Fruit fly (Drosophila melanogaster) whole organism, embryonic: ENCODE measurements around the gene CG43163.
A peak's percentile ranks its signal among the peaks of the same experiment; 100 is the strongest.

Experiments used
- B-H2 ChIP-seq: fragments of 200-800 bp; sonication (Bioruptor generic); optimal IDR thresholded peaks from 2 replicates; lab custom pipeline; 2018; ENCODE audit warnings: missing biosample characterization, mild to moderate bottlenecking, missing genetic modification characterization
- Bdp1 ChIP-seq: fragments of 200-800 bp; sonication (Bioruptor generic); optimal IDR thresholded peaks from 3 replicates; lab custom pipeline; 2016; ENCODE audit warnings: missing biosample characterization, missing genetic modification characterization
- CG10267 ChIP-seq: fragments of 200-800 bp; sonication (Bioruptor generic); optimal IDR thresholded peaks from 2 replicates; lab custom pipeline; 2018; ENCODE audit warnings: missing biosample characterization, mild to moderate bottlenecking, missing genetic modification characterization, moderate library complexity
- CG10431 ChIP-seq: fragments of 200-800 bp; sonication (Bioruptor generic); optimal IDR thresholded peaks from 3 replicates; lab custom pipeline; 2018; ENCODE audit warnings: missing biosample characterization, mild to moderate bottlenecking, missing genetic modification characterization
- CG12299 ChIP-seq: fragments of 200-800 bp; sonication (Bioruptor generic); optimal IDR thresholded peaks from 2 replicates; lab custom pipeline; 2018; ENCODE audit warnings: missing biosample characterization, mild to moderate bottlenecking, missing genetic modification characterization
- CG12391 ChIP-seq: fragments of 200-800 bp; sonication (Bioruptor generic); optimal IDR thresholded peaks from 3 replicates; lab custom pipeline; 2018; ENCODE audit warnings: missing biosample characterization, mild to moderate bottlenecking, missing genetic modification characterization, moderate library complexity
- CG13894 ChIP-seq: fragments of 200-800 bp; sonication (Bioruptor generic); optimal IDR thresholded peaks from 3 replicates; lab custom pipeline; 2018; ENCODE audit warnings: missing biosample characterization, mild to moderate bottlenecking, missing genetic modification characterization, moderate library complexity
- CG14965 ChIP-seq: fragments of 200-800 bp; sonication (Bioruptor generic); optimal IDR thresholded peaks from 2 replicates; lab custom pipeline; 2016; ENCODE audit warnings: missing biosample characterization, missing genetic modification characterization, borderline replicate concordance
- CG15479 ChIP-seq: fragments of 200-800 bp; sonication (Bioruptor generic); optimal IDR thresholded peaks from 3 replicates; lab custom pipeline; 2019; ENCODE audit warnings: missing biosample characterization, mild to moderate bottlenecking, missing genetic modification characterization, moderate library complexity
- CG1602 ChIP-seq: fragments of 200-800 bp; sonication (Bioruptor generic); optimal IDR thresholded peaks from 3 replicates; lab custom pipeline; 2016; ENCODE audit warnings: missing biosample characterization, missing genetic modification characterization
- CG17568 ChIP-seq: fragments of 200-800 bp; sonication (Bioruptor generic); optimal IDR thresholded peaks from 2 replicates; lab custom pipeline; 2018; ENCODE audit warnings: missing biosample characterization, mild to moderate bottlenecking, missing genetic modification characterization, moderate library complexity
- CG2875 ChIP-seq: fragments of 200-800 bp; sonication (Bioruptor generic); optimal IDR thresholded peaks from 2 replicates; lab custom pipeline; 2017; ENCODE audit warnings: missing biosample characterization, mild to moderate bottlenecking, missing genetic modification characterization, missing genetic modification reagents
- CG2889 ChIP-seq: fragments of 200-800 bp; sonication (Bioruptor generic); IDR thresholded peaks from 3 replicates; pipeline ENCODE4 v1.3.6; 2022; ENCODE audit warnings: missing biosample characterization, missing genetic modification characterization
- CG31365 ChIP-seq: fragments of 200-800 bp; sonication (Bioruptor generic); optimal IDR thresholded peaks from 2 replicates; lab custom pipeline; 2018; ENCODE audit warnings: missing biosample characterization, mild to moderate bottlenecking, missing genetic modification characterization
- CG32532 ChIP-seq: fragments of 200-800 bp; sonication (Bioruptor generic); IDR thresholded peaks from 2 replicates; pipeline ENCODE4 v1.3.6; 2022; ENCODE audit warnings: missing biosample characterization, missing genetic modification characterization
- CG34376 ChIP-seq: fragments of 200-800 bp; sonication (Bioruptor generic); optimal IDR thresholded peaks from 2 replicates; lab custom pipeline; 2018; ENCODE audit warnings: missing biosample characterization, mild to moderate bottlenecking, missing genetic modification characterization
- CG3995 ChIP-seq: fragments of 200-800 bp; sonication (Bioruptor generic); optimal IDR thresholded peaks from 3 replicates; lab custom pipeline; 2016; ENCODE audit warnings: missing biosample characterization, missing genetic modification characterization
- CG6254 ChIP-seq: fragments of 200-800 bp; sonication (Bioruptor generic); optimal IDR thresholded peaks from 3 replicates; lab custom pipeline; 2017; ENCODE audit warnings: mild to moderate bottlenecking, missing biosample characterization, missing genetic modification reagents, missing genetic modification characterization
- CG6683 ChIP-seq: fragments of 200-800 bp; sonication (Bioruptor generic); optimal IDR thresholded peaks from 2 replicates; lab custom pipeline; 2017; ENCODE audit warnings: missing biosample characterization, mild to moderate bottlenecking, missing genetic modification characterization, missing genetic modification reagents
- CG9876 ChIP-seq: fragments of 200-800 bp; sonication (Bioruptor generic); optimal IDR thresholded peaks from 2 replicates; lab custom pipeline; 2016; ENCODE audit warnings: missing biosample characterization, missing genetic modification characterization
- D19A ChIP-seq: fragments of 200-800 bp; optimal IDR thresholded peaks from 3 replicates; lab custom pipeline; 2019; ENCODE audit warnings: missing biosample characterization, mild to moderate bottlenecking, missing genetic modification characterization, moderate library complexity
- Dek ChIP-seq: fragments of 200-800 bp; sonication (Bioruptor generic); optimal IDR thresholded peaks from 3 replicates; lab custom pipeline; 2019; ENCODE audit warnings: missing biosample characterization, mild to moderate bottlenecking, missing genetic modification characterization, moderate library complexity
- Drgx ChIP-seq: fragments of 200-800 bp; sonication (Bioruptor generic); IDR thresholded peaks from 2 replicates; pipeline ENCODE4 v1.3.6; 2022; ENCODE audit warnings: missing biosample characterization, missing genetic modification characterization
- Ets97D ChIP-seq: fragments of 200-800 bp; sonication (Bioruptor generic); optimal IDR thresholded peaks from 3 replicates; lab custom pipeline; 2016; ENCODE audit warnings: missing biosample characterization, missing genetic modification characterization
- Mes4 ChIP-seq: fragments of 200-800 bp; sonication (Bioruptor generic); optimal IDR thresholded peaks from 2 replicates; lab custom pipeline; 2016; ENCODE audit warnings: missing biosample characterization, missing genetic modification characterization
- NC2β ChIP-seq: fragments of 200-800 bp; sonication (Bioruptor generic); optimal IDR thresholded peaks from 2 replicates; lab custom pipeline; 2016; ENCODE audit warnings: missing biosample characterization, missing genetic modification characterization
- Ptx1 ChIP-seq: fragments of 200-800 bp; sonication (Bioruptor generic); IDR thresholded peaks from 2 replicates; pipeline ENCODE4 v1.3.6; 2022; ENCODE audit warnings: missing biosample characterization, missing genetic modification characterization
- Ravus ChIP-seq: fragments of 200-800 bp; sonication (Bioruptor generic); IDR thresholded peaks from 2 replicates; pipeline ENCODE4 v1.3.6; 2022; ENCODE audit warnings: missing biosample characterization, missing genetic modification characterization
- Stat92E ChIP-seq, 3 experiments: fragments of >200 bp in 2 of 3; fragments of 200-800 bp in 1 of 3; sonication (Bioruptor generic) in 1 of 3; optimal IDR thresholded peaks; 2 replicates each; lab custom pipeline; 2017 to 2019; ENCODE audit warnings: missing biosample characterization in 3 of 3, missing genetic modification characterization in 3 of 3, mild to moderate bottlenecking in 1 of 3, moderate library complexity in 1 of 3
- aop ChIP-seq: fragments of 200-800 bp; sonication (Bioruptor generic); IDR thresholded peaks from 2 replicates; pipeline ENCODE4 v1.3.6; 2022; ENCODE audit warnings: missing biosample characterization, missing genetic modification characterization
- bigmax ChIP-seq: fragments of 200-800 bp; sonication (Bioruptor generic); optimal IDR thresholded peaks from 2 replicates; lab custom pipeline; 2018; ENCODE audit warnings: missing biosample characterization, mild to moderate bottlenecking, missing genetic modification characterization
- btn ChIP-seq: fragments of 200-800 bp; sonication (Bioruptor generic); optimal IDR thresholded peaks from 2 replicates; lab custom pipeline; 2016; ENCODE audit warnings: missing biosample characterization, missing genetic modification characterization
- cg ChIP-seq: fragments of 200-800 bp; sonication (Bioruptor generic); optimal IDR thresholded peaks from 3 replicates; lab custom pipeline; 2019; ENCODE audit warnings: missing biosample characterization, mild to moderate bottlenecking, missing genetic modification characterization, moderate library complexity
- dan ChIP-seq: fragments of 200-800 bp; sonication (Bioruptor generic); IDR thresholded peaks from 2 replicates; pipeline ENCODE4 v1.3.6; 2022; ENCODE audit warnings: missing biosample characterization, missing genetic modification characterization
- dimm ChIP-seq: fragments of 200-800 bp; sonication (Bioruptor generic); IDR thresholded peaks from 2 replicates; pipeline ENCODE4 v1.3.6; 2022; ENCODE audit warnings: missing biosample characterization, missing genetic modification characterization
- dmrt99B ChIP-seq: fragments of 200-800 bp; sonication (Bioruptor generic); optimal IDR thresholded peaks from 2 replicates; lab custom pipeline; 2018; ENCODE audit warnings: missing biosample characterization, mild to moderate bottlenecking, missing genetic modification characterization, moderate library complexity
- gcm2 ChIP-seq: fragments of 200-800 bp; sonication (Bioruptor generic); optimal IDR thresholded peaks from 2 replicates; lab custom pipeline; 2016; ENCODE audit warnings: missing biosample characterization, missing genetic modification characterization
- lmd ChIP-seq: fragments of 200-800 bp; sonication (Bioruptor generic); IDR thresholded peaks from 2 replicates; pipeline ENCODE4 v1.3.6; 2022; ENCODE audit warnings: missing biosample characterization, missing genetic modification characterization
- lov ChIP-seq, 2 experiments: fragments of 200-800 bp in 1 of 2; fragments of >200 bp in 1 of 2; sonication (Bioruptor generic) in 1 of 2; IDR thresholded peaks in 1 of 2; optimal IDR thresholded peaks in 1 of 2; 2 replicates in 1 of 2; 3 replicates in 1 of 2; pipeline versions ENCODE4 v1.3.6 to Lab custom; 2017 to 2022; ENCODE audit warnings: missing biosample characterization in 1 of 2, missing genetic modification characterization in 1 of 2
- onecut ChIP-seq: fragments of 200-800 bp; sonication (Bioruptor generic); IDR thresholded peaks from 2 replicates; pipeline ENCODE4 v1.3.6; 2022; ENCODE audit warnings: missing biosample characterization, missing genetic modification characterization
- p53 ChIP-seq: fragments of 200-800 bp; sonication (Bioruptor generic); optimal IDR thresholded peaks from 2 replicates; lab custom pipeline; 2016; ENCODE audit warnings: missing biosample characterization, missing genetic modification characterization
- pros ChIP-seq: fragments of 200-800 bp; sonication (Bioruptor generic); optimal IDR thresholded peaks from 3 replicates; lab custom pipeline; 2019; ENCODE audit warnings: missing biosample characterization, mild to moderate bottlenecking, missing genetic modification characterization, moderate library complexity
- ranshi ChIP-seq: fragments of 200-800 bp; sonication (Bioruptor generic); IDR thresholded peaks from 2 replicates; pipeline ENCODE4 v1.3.6; 2022; ENCODE audit warnings: missing biosample characterization, missing genetic modification characterization
- sima ChIP-seq: fragments of 200-800 bp; sonication (Bioruptor generic); optimal IDR thresholded peaks from 2 replicates; lab custom pipeline; 2016; ENCODE audit warnings: missing biosample characterization, missing genetic modification characterization
- slou ChIP-seq: fragments of 200-800 bp; sonication (Bioruptor generic); optimal IDR thresholded peaks from 3 replicates; lab custom pipeline; 2016; ENCODE audit warnings: missing biosample characterization, missing genetic modification characterization
- sna ChIP-seq: fragments of 200-800 bp; sonication (Bioruptor generic); IDR thresholded peaks from 2 replicates; pipeline ENCODE4 v1.3.6; 2022; ENCODE audit warnings: missing biosample characterization, missing genetic modification characterization; ENCODE audit not compliant: partially characterized antibody
- so ChIP-seq: fragments of 200-800 bp; sonication (Bioruptor generic); IDR thresholded peaks from 3 replicates; pipeline ENCODE4 v1.3.6; 2022; ENCODE audit warnings: missing biosample characterization, missing genetic modification characterization
- sob ChIP-seq: fragments of 200-800 bp; sonication (Bioruptor generic); IDR thresholded peaks from 2 replicates; pipeline ENCODE4 v1.3.6; 2022; ENCODE audit warnings: missing biosample characterization, missing genetic modification characterization
- ssp ChIP-seq: fragments of 200-800 bp; sonication (Bioruptor generic); IDR thresholded peaks from 2 replicates; pipeline ENCODE4 v1.3.6; 2022; ENCODE audit warnings: missing biosample characterization, missing genetic modification characterization
- tll ChIP-seq, 2 experiments: fragments of 200-800 bp in 1 of 2; fragments of >200 bp in 1 of 2; sonication (Bioruptor generic) in 1 of 2; optimal IDR thresholded peaks; 2 replicates each; lab custom pipeline; 2017 to 2019; ENCODE audit warnings: missing biosample characterization in 2 of 2, missing genetic modification characterization in 2 of 2, mild to moderate bottlenecking in 1 of 2, moderate library complexity in 1 of 2
- zfh1 ChIP-seq: fragments of 200-800 bp; sonication (Bioruptor generic); IDR thresholded peaks from 3 replicates; pipeline ENCODE4 v1.3.6; 2022; ENCODE audit warnings: missing biosample characterization, missing genetic modification characterization

The CG43163 gene

dm6 chr3L:8543866-8544265, 36.9 kb upstream of the CG43163 start (continued):
- TF ChIP-seq dan (no peak), tll (GFP tag; optimal IDR thresholded peaks at IDR 0.05; lab: Kevin White, UChicago) (no peak), D19A (tag; lab: Kevin White, UChicago) (peak; percentile 37), lmd (GFP tag; lab: Robert Waterston, UW) (no peak), zfh1 (no peak), pros (GFP tag; lab: Kevin White, UChicago) (peak; percentile 4), Mes4 (peak; percentile 28), NC2β (no peak), CG34376 (GFP tag; lab: Kevin White, UChicago) (no peak), aop (GFP tag; lab: Robert Waterston, UW) (no peak), lov (optimal IDR thresholded peaks at IDR 0.05; lab: Kevin White, UChicago) (no peak), lov (GFP tag; IDR thresholded peaks at IDR 0.05; lab: Robert Waterston, UW) (no peak), sna (GFP tag; lab: Robert Waterston, UW) (no peak), CG31365 (tag; lab: Kevin White, UChicago) (no peak), sima (no peak), Stat92E (GFP tag; optimal IDR thresholded peaks at IDR 0.05; lab: Kevin White, UChicago) (no peak), onecut (GFP tag; lab: Robert Waterston, UW) (0 out of 2 replicates have a peak, but pooled peaks have one; percentile 35), CG9876 (GFP tag; lab: Kevin White, UChicago) (no peak), ranshi (no peak), dmrt99B (tag; lab: Kevin White, UChicago) (peak; percentile 45), CG12391 (tag; lab: Kevin White, UChicago) (peak; percentile 34), CG32532 (GFP tag; lab: Robert Waterston, UW) (no peak), B-H2 (GFP tag; lab: Kevin White, UChicago) (no peak), CG2875 (GFP tag; lab: Kevin White, UChicago) (peak; percentile 1), cg (no peak), so (GFP tag; lab: Robert Waterston, UW) (no peak), Drgx (GFP tag; lab: Robert Waterston, UW) (no peak), CG17568 (GFP tag; lab: Kevin White, UChicago) (no peak), CG10267 (peak; percentile 2), p53 (GFP tag; lab: Kevin White, UChicago) (no peak), CG12299 (tag; lab: Kevin White, UChicago) (no peak), CG15479 (GFP tag; lab: Kevin White, UChicago) (no peak), CG6254 (no peak), CG14965 (GFP tag; lab: Kevin White, UChicago) (no peak), CG2889 (no peak), CG1602 (no peak), Ravus (GFP tag; lab: Robert Waterston, UW) (no peak), Ets97D (no peak), ssp (GFP tag; lab: Robert Waterston, UW) (no peak), bigmax (GFP tag; lab: Kevin White, UChicago) (no peak), CG13894 (no peak), gcm2 (no peak), Ptx1 (GFP tag; lab: Robert Waterston, UW) (peak; percentile 18; the same call in 1 of the 2 replicates), sob (GFP tag; lab: Robert Waterston, UW) (no peak), slou (GFP tag; lab: Kevin White, UChicago) (no peak), CG6683 (GFP tag; lab: Kevin White, UChicago) (no peak), Dek (no peak), dimm (GFP tag; lab: Robert Waterston, UW) (no peak), btn (no peak), Bdp1 (no peak), CG3995 (no peak), CG10431 (GFP tag; lab: Kevin White, UChicago) (no peak)
